Fruit fly (Drosophila melanogaster): ENCODE results near the gene Pde9.

Gene Pde9

DNA sequence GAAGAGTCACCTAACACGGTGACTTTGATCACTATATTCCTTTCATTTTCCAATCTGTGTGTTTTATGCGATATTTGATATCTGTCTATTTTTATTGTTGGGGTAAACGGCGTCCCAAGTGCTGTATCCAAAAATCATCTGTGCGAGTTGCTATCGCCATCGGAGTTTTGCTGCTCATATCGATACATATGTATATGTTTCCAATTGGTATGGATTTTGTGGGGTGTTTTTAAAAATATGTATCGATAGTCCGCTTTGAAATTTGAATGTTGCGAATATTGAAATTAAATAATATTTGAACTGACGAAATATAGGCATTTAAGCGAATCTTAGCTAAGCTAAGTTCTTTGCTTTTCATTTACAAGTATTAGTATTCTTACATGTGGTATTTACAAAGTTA lies 133.7 kb downstream of the Pde9 start, which contains the start of gene pira:
Gene pira, minus strand, starts transcription at position 145 of the 400 bp plus-strand sequence.
- no peak for TF ChIP-seq CG8478 (optimal IDR thresholded peaks at IDR 0.05)
- no peak for TF ChIP-seq CTCF (optimal IDR thresholded peaks at IDR 0.05)

DNA sequence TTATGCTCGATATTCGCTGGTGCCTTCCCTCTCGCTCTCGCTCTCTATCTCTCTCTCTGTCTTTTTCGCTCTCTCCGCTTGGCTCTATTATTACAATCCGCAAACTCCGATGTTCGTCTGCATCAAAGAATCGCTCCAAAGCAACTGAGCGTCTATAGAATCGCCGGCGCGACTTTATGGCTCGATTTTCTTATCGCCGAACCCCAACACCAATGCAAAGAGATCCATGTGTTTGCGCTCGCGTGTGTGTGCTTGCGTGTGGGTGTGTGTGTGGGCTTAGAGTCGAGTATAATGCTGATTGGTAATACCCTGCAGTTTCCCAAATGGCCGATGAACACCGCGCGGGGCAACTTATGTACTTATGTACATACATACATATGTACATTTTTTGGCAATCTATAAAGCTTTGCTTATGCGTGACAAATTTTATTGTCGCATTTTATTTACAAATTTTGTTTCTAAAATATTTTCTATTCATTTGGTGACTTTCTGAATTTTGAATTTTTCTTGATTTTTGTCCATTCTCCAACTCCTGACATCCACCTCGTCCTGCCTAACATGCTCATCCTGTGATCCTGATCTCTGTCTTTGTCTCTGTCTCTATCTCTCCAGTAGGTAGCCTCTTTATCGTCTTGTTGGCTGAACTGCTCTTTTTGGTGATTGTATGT lies 136.5 kb downstream of the Pde9 start, which contains the start of gene Paics:
Gene Paics, minus strand, starts transcription at position 152 of the 668 bp plus-strand sequence.
- TF ChIP-seq CG8478 (optimal IDR thresholded peaks at IDR 0.05) (no peak), CTCF (optimal IDR thresholded peaks at IDR 0.05) (no peak)

DNA sequence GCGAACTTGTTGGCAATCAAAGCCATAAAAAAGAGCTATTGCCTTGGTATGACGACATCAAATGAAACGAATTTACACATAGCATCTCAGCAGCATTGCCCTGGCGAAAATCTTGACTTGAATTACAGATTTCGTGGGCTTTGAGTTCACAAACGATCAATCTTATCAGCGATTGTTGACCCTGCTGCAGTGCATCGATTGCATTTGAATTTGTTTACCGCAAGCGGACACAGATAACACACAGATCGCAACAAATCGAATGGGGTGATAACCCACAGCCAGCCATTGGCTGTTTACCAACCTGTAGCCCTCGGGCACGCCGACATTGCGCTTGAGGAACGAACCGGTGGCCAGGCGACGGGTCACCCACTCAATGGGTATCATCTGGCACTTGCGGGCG lies 138.0 kb downstream of the Pde9 start:
- TF ChIP-seq CG8478 (optimal IDR thresholded peaks at IDR 0.05) (no peak), CTCF (optimal IDR thresholded peaks at IDR 0.05) (no peak)

DNA sequence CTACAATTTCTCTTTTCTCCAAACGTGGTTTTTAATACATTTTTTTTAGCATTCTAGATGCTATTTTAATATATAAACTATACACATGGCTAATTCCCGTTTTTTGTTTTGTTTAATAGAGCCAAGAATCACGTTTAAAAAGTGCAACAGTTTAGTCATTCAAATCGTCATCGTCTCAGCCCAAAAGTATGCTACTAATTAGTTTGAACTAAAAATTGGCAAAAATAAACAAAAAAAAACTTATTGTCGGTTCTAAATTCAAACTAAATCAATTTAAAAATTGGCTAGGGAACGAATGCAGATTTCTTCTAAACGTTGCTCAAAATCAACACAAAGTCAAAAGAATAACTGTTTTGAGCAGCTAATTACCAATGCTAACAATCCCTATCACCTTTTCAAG lies 140.1 kb downstream of the Pde9 start:
- TF ChIP-seq CTCF (optimal IDR thresholded peaks at IDR 0.05) = no peak
- no peak for TF ChIP-seq CG8478 (optimal IDR thresholded peaks at IDR 0.05)

DNA sequence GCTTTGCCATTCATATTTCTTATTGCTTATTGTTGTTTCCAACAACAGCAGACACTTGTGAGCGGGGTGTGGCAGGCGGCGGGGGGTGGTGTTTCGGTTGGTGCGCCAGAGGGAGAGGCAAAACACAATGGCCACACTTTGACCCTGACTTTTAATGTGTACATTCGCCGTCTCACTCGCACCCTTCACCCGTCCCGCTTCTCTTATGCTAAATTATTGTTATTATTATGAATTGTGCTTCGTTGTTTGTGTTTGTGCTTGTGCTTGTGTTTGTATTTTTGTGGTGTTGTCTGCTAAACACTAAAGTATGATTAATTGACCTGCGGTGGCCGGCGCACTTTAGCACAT lies 140.8 kb downstream of the Pde9 start:
- no peak for TF ChIP-seq CTCF (optimal IDR thresholded peaks at IDR 0.05)

DNA sequence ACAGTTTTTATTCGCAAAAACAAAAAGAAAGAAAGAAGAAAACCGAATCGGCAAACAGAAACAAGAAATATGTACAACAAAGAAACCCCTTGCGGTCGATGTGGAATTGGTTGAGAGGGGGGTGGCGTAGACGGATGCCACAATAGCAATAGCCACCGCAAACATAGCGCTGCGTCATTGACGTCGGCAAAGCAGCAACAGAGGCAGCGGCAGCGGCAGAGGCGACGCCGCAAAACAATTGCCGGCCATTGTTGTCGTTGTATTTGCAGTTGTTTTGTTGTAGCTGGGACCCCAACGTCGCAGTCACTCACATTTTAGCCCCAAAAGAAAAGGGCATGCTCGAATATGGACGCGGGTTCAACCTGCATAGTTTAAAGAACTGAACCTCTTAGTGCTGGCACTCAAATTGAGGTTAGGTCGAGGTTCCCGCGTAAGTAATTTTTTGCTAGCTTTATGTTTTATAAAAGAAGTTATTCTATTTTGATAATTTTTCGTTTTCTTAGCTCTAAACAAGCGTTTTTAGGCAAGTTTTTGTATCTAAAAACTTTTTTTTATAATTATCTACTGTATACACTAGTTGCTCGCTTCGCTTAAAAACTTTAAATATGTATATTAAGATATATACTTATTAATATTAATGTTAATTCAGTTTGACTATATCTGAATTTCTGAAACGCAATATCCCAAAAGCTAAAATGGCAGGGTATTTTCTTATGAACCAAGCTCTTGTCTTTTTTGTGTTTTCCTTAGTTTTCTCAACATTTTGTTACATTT lies 141.3 kb downstream of the Pde9 start:
- TF ChIP-seq CTCF (optimal IDR thresholded peaks at IDR 0.05) (no peak), CG8478 (optimal IDR thresholded peaks at IDR 0.05) (no peak)

DNA sequence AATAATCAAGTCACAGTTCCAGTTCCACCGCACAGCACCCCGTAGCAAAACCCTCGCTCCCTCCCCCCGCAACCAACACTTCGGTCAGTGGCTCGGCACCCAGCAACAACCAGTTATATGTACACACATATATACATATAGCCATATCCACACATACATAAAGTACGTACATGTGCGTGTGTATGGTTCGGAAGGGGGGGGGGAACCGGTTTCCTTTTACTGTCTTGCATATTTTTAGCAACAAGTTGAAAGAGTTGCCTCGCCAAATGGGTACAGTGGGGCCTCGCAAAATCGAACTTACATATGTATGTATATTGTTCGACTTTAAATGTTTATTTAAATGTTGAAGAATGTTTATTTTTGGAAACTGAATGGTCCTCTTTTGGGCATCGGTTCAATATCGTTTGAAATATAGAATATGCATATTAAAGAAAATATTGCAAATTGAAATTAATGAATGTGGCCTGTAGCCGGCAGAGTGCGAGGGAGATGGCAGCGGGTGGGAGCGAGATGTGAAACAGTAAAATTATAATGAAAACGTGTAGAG lies 142.0 kb downstream of the Pde9 start:
- no peak for TF ChIP-seq CG8478 (optimal IDR thresholded peaks at IDR 0.05)

DNA sequence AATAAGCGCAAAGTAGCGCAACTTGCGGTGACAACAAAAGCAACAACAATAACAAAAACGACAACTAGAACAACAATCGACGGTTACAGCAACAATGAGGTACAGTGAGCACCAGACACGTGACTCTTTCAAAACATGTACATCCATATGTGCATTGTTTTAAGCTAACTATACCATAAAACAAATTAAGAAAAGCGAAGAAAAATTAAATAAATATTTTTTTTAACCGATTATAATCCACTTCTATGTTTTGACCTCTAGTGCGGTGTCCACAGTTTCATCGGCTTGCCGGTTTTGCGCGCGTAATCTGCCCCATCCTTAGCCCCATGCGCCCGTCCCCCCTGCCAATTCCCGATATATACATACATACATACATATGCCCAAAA lies 142.8 kb downstream of the Pde9 start:
- TF ChIP-seq CG8478 (optimal IDR thresholded peaks at IDR 0.05) (no peak), CTCF (optimal IDR thresholded peaks at IDR 0.05) (no peak)

DNA sequence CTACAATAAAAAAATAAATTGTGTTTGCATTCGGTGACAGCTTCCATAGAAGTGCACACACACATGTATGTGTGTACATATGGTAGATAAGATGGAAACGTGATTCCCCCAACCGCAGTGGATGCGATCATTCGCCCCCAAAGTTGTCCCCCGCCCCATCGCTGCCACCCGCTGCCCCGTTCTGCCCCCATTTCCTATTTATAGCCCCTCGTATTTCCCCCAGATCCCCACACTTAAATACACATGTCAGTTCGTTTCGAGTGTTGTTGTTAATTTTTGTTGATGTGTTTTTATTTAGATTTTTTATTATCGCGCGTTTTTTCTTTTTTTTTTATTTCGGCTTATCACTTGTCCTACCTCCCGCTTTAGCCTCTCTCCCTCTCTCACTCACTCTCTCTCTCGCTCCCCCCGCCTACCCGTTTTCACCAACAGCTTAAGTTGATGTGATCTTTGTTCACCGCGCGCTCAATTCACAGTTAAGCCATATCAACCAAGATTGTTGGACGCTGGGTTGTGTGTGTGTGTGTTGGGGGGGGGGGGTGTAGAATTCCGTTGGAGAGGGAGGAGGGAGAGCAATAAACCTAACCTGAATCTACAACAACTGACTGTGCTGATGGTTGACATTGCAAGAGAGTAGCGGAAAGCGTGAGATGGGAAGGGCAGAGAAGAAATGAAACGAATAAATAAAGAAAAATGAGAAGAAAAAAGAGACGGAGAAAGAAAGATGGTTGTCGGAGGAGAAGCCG lies 143.4 kb downstream of the Pde9 start:
- TF ChIP-seq CTCF (optimal IDR thresholded peaks at IDR 0.05) = no peak

DNA sequence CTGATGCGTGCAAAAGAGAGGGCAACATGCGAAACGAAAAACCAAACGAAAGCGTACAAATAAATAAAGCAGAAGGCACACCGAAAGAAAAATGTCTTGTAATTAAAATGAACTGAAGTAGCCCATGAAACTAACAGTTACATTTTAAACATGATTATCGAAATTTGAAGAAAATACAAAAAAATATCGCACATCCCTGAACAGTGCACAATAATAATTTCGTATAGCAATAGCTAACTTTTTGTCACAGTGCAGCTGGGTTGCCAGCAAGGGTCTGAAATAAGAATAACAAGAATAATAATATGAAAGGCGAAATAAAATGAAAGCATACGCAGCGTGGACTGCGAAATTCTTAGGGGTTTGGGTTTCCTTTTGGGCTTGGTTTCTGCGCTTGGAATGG lies 144.9 kb downstream of the Pde9 start:
- TF ChIP-seq CG8478 (optimal IDR thresholded peaks at IDR 0.05) (peak; percentile 63), CTCF (optimal IDR thresholded peaks at IDR 0.05) (no peak)

DNA sequence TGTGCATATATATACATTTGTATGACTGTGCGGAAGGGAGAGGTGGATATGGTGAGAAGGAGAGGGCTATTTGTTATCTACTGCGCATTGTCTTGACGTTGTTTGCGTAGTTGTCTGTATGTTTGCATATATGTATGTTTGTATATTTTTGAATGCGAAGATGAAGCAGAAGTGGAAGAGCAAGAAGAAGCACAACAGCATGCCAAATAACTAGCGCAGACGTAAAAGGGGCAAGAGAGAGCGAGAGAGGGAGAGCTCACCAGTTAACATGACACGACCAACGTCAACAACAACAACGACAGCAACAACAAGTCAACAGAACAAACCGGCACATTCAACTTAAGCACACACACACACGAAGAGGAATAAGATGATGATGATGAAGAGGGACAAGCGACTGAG lies 145.3 kb downstream of the Pde9 start:
- no peak for TF ChIP-seq CG8478 (optimal IDR thresholded peaks at IDR 0.05)
- no peak for TF ChIP-seq CTCF (optimal IDR thresholded peaks at IDR 0.05)

DNA sequence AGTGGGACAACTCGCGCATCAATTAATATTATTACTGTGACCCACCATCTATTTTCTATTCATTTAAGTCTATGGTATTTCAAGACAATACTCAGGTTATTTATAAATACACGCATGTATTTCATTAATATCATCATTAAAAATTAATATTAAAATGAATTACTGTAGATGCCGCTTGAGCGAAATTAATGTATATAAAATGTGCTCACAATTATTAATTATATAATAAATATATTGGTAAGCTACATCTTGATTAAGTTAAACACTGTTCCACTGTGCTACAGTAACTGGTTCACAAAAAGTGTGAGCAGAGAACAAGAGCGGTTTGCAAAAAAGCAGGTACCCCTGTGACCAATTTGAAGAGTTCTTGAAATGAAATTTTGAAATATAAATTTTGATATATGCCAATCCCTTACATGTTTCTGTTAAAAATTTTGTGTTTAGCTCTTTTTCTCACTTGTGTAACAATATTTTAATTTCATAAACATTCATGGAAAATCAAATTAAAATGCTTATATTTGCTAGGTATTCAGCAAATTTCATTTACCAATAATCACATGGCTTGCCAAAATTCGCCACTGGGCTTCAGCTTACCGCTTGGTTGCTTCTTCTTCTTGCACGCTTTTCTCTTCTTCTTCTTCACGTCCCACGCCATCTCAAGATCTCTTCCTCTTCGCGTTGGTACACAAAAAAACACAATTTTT lies 146.0 kb downstream of the Pde9 start:
- TF ChIP-seq CTCF (optimal IDR thresholded peaks at IDR 0.05) = no peak
- TF ChIP-seq CG8478 (optimal IDR thresholded peaks at IDR 0.05) = no peak

DNA sequence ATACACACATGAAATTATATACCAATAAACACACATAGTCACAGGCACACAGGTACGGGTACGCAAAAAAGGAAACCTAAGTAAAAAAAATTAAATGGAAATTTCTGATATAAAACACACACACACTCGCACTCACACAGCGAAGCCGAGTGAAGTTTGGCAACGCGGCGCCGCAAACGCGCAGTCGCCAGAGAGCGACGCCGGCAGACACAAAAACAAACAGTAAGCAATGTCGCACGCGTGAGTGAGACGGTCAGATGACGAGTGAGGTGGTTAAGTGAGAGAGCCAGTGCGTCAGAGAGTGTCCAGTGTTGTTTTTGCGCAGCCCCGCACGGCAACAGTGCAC lies 146.6 kb downstream of the Pde9 start:
- TF ChIP-seq CTCF (optimal IDR thresholded peaks at IDR 0.05) (no peak), CG8478 (optimal IDR thresholded peaks at IDR 0.05) (peak; percentile 41)

DNA sequence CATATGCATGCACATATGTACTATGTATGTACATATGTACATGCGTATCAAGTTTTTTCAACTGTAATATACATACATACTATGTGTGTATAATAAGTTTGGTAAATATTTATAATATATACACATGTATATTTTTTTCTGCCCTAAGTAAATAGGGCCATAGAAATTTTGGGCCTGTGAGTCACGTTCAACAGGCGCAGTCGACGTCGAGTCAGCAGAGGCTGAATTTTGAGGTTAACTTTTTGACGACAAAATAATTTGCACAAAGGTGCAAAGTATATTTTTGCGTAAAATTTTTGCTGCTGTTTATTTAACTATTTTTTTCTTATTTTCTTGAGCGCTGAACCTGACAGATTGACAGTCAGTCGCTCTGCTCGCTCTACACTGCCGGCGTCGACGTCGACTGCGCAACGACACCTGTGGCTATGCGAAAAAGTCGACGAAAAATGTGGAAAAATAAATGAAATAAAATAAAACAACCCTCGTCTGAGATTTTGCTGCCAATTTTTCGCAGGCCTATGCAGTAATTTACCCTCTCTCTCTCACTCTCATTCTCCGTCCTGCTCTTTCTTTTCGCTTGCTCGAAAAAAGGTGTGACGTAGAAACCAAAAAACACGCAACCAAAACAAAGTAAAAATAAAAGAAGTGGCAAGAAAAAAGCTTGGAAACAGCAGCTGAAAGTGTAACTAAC lies 147.1 kb downstream of the Pde9 start:
- TF ChIP-seq CTCF (optimal IDR thresholded peaks at IDR 0.05) = no peak
- TF ChIP-seq CG8478 (optimal IDR thresholded peaks at IDR 0.05) = no peak

DNA sequence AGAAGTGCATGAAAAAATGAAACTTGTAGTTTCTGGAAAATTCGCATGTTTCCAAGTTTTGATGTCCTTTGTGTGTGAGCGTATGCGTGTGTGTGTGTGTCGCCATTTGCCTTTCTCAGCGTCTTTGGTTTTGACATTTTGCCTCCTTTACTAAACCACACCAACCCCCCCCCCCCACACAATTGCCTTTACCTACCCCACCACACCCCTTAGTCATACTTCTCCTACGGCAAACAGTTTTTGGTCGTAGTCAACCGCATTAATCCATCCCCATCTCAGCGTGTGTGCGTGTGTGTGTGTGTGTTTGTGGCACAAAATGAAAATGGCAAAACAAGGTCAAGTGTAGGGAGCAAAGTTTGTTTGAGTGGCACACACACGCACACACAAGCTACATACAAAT lies 148.2 kb downstream of the Pde9 start:
- TF ChIP-seq CTCF (optimal IDR thresholded peaks at IDR 0.05) (no peak), CG8478 (optimal IDR thresholded peaks at IDR 0.05) (no peak)

Data from S2 (cell line).